Fruit fly (Drosophila melanogaster) whole organism, prepupa: ENCODE data around the gene bdwf.

Experiments
- CG10669 ChIP-seq: fragments of 200-800 bp; sonication (Bioruptor generic); optimal IDR thresholded peaks from 3 replicates; lab custom pipeline; 2018; ENCODE audit warnings: missing biosample characterization, mild to moderate bottlenecking, missing genetic modification characterization, moderate library complexity
- CG11762 ChIP-seq: fragments of 200-800 bp; sonication (Bioruptor generic); optimal IDR thresholded peaks from 3 replicates; lab custom pipeline; 2016; ENCODE audit warnings: missing biosample characterization, missing genetic modification characterization; ENCODE audit not compliant: insufficient read depth
- CG15336 ChIP-seq: fragments of 200-800 bp; sonication (Bioruptor generic); IDR thresholded peaks from 2 replicates; pipeline ENCODE4 v1.3.6; 2022; ENCODE audit warnings: missing biosample characterization, missing genetic modification characterization
- CG31627 ChIP-seq: fragments of 200-800 bp; sonication (Bioruptor generic); optimal IDR thresholded peaks from 3 replicates; lab custom pipeline; 2016; ENCODE audit warnings: missing biosample characterization, missing genetic modification characterization
- CG34406 ChIP-seq: fragments of 200-800 bp; sonication (Bioruptor generic); optimal IDR thresholded peaks from 3 replicates; lab custom pipeline; 2016; ENCODE audit warnings: missing biosample characterization, missing genetic modification characterization
- Ets96B ChIP-seq: fragments of 200-800 bp; optimal IDR thresholded peaks from 2 replicates; lab custom pipeline; 2019; ENCODE audit warnings: missing biosample characterization, mild to moderate bottlenecking, missing genetic modification characterization, moderate library complexity
- Lpt ChIP-seq: fragments of 200-800 bp; sonication (Bioruptor generic); optimal IDR thresholded peaks from 3 replicates; lab custom pipeline; 2016; ENCODE audit warnings: missing biosample characterization, missing genetic modification characterization
- acj6 ChIP-seq: fragments of 200-800 bp; sonication (Bioruptor generic); optimal IDR thresholded peaks from 3 replicates; lab custom pipeline; 2016; ENCODE audit warnings: missing biosample characterization, missing genetic modification characterization
- fkh ChIP-seq: fragments of 200-800 bp; sonication (Bioruptor generic); optimal IDR thresholded peaks from 3 replicates; lab custom pipeline; 2017; ENCODE audit warnings: missing biosample characterization, mild to moderate bottlenecking, missing genetic modification characterization, moderate library complexity
- spab ChIP-seq: fragments of 200-800 bp; sonication (Bioruptor generic); optimal IDR thresholded peaks from 2 replicates; lab custom pipeline; 2017; ENCODE audit warnings: missing biosample characterization, mild to moderate bottlenecking, missing genetic modification characterization, missing genetic modification reagents
- vri ChIP-seq: fragments of 200-800 bp; sonication (Bioruptor generic); optimal IDR thresholded peaks from 3 replicates; lab custom pipeline; 2016; ENCODE audit warnings: missing biosample characterization, mild to moderate bottlenecking, missing genetic modification characterization

dm6 chr3R:17072526-17073114 lies 29.7 kb upstream of the bdwf start, which contains the start of the genes Ns1 and mRpS11:
- TF ChIP-seq Lpt (GFP tag; lab: Kevin White, UChicago) (no peak), CG11762 (GFP tag; lab: Kevin White, UChicago) (no peak), spab (GFP tag; lab: Kevin White, UChicago) (no peak), acj6 (GFP tag; lab: Kevin White, UChicago) (no peak), vri (GFP tag; lab: Kevin White, UChicago) (peak; percentile 95), CG10669 (GFP tag; lab: Kevin White, UChicago) (no peak), CG34406 (GFP tag; lab: Kevin White, UChicago) (no peak), CG31627 (peak; percentile 22), fkh (GFP tag; lab: Kevin White, UChicago) (peak; percentile 13), CG15336 (no peak), Ets96B (tag; lab: Kevin White, UChicago) (no peak)
